Worm (Caenorhabditis elegans): ENCODE measurements around the gene shc-3.
A peak's percentile ranks its signal among the peaks of the same experiment; 100 is the strongest.

Gene shc-3

DNA sequence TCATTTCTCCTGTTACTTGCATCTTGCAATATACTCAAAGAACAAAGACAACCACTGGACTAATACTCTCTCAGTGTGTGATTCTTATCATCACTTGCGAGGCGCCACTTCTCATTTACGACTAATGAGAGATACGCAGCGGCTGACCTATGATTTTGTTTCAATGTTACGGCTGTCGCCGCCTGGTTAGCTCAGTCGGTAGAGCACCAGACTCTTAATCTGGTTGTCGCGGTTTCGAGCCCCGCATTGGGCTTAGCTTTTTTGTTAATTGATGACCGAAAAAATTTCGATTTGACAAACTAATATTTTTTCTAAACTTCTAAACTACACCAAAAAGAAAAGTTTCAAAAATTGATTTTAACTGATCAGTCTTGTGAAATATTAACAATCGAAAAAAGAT, 1.0 kb upstream of the shc-3 start:
- TF ChIP-seq syd-9 (tag; optimal IDR thresholded peaks at IDR 0.05) (no peak), tbx-2 (tag; optimal IDR thresholded peaks at IDR 0.05) (no peak), C38D4.7 (GFP tag; optimal IDR thresholded peaks at IDR 0.05) (no peak), odd-2 (tag; optimal IDR thresholded peaks at IDR 0.05) (no peak), hlh-30 (tag; optimal IDR thresholded peaks at IDR 0.05; ENCODE audit: insufficient read depth) (no peak), ref-2 (tag; optimal IDR thresholded peaks at IDR 0.05) (no peak), sox-4 (tag; optimal IDR thresholded peaks at IDR 0.05) (peak; percentile 26), ceh-45 (GFP tag; IDR thresholded peaks at IDR 0.05) (0 out of 2 replicates have a peak, but pooled peaks have one; percentile 16), hlh-13 (GFP tag; optimal IDR thresholded peaks at IDR 0.05) (no peak), gmeb-2 (tag; optimal IDR thresholded peaks at IDR 0.05) (no peak), unc-86 (tag; optimal IDR thresholded peaks at IDR 0.05) (no peak), ceh-6 (GFP tag; optimal IDR thresholded peaks at IDR 0.05) (no peak), unc-42 (tag; optimal IDR thresholded peaks at IDR 0.05) (no peak), ceh-24 (tag; optimal IDR thresholded peaks at IDR 0.05) (no peak), fkh-6 (tag; optimal IDR thresholded peaks at IDR 0.05) (no peak), ttx-3 (tag; optimal IDR thresholded peaks at IDR 0.05) (no peak), hlh-6 (tag; optimal IDR thresholded peaks at IDR 0.05) (no peak), pat-9 (tag; optimal IDR thresholded peaks at IDR 0.05) (no peak), ceh-14 (tag; optimal IDR thresholded peaks at IDR 0.05) (no peak), dve-1 (tag; optimal IDR thresholded peaks at IDR 0.05) (peak; percentile 59), T23F11.4 (GFP tag; optimal IDR thresholded peaks at IDR 0.05) (no peak), Y22D7AL.16 (tag; optimal IDR thresholded peaks at IDR 0.05) (no peak), lim-6 (tag; optimal IDR thresholded peaks at IDR 0.05) (no peak), zip-5 (tag; optimal IDR thresholded peaks at IDR 0.05) (no peak), unc-55 (GFP tag; optimal IDR thresholded peaks at IDR 0.05) (no peak), elt-4 (tag; optimal IDR thresholded peaks at IDR 0.05) (no peak), K09A11.1 (tag; optimal IDR thresholded peaks at IDR 0.05; ENCODE audit: insufficient read depth) (no peak), ceh-2 (tag; optimal IDR thresholded peaks at IDR 0.05) (no peak), sdc-2 (tag; optimal IDR thresholded peaks at IDR 0.05) (peak; percentile 71), unc-3 (GFP tag; conservative IDR thresholded peaks at IDR 0.05) (no peak), unc-3 (tag; optimal IDR thresholded peaks at IDR 0.05) (no peak), ama-1 (optimal IDR thresholded peaks at IDR 0.05) (no peak), fkh-10 (GFP tag; optimal IDR thresholded peaks at IDR 0.05) (no peak), fax-1 (tag; optimal IDR thresholded peaks at IDR 0.05) (no peak), ceh-19 (GFP tag; optimal IDR thresholded peaks at IDR 0.05) (no peak), nhr-232 (tag; optimal IDR thresholded peaks at IDR 0.05) (no peak), pha-4 (tag; optimal IDR thresholded peaks at IDR 0.05) (no peak), pha-2 (tag; optimal IDR thresholded peaks at IDR 0.05) (no peak), hlh-8 (tag; optimal IDR thresholded peaks at IDR 0.05) (no peak), ceh-9 (tag; optimal IDR thresholded peaks at IDR 0.05) (no peak), nfya-1 (tag; optimal IDR thresholded peaks at IDR 0.05) (no peak), ets-4 (tag; optimal IDR thresholded peaks at IDR 0.05) (no peak), pax-1 (tag; optimal IDR thresholded peaks at IDR 0.05) (no peak), dmd-4 (tag; optimal IDR thresholded peaks at IDR 0.05; ENCODE audit: borderline replicate concordance) (no peak), nhr-11 (tag; optimal IDR thresholded peaks at IDR 0.05) (no peak), K02D7.2 (tag; optimal IDR thresholded peaks at IDR 0.05) (no peak), ahr-1 (tag; optimal IDR thresholded peaks at IDR 0.05) (no peak), eyg-1 (tag; optimal IDR thresholded peaks at IDR 0.05) (no peak), lin-11 (tag; optimal IDR thresholded peaks at IDR 0.05) (no peak), rnt-1 (tag; optimal IDR thresholded peaks at IDR 0.05) (peak; percentile 11), elt-2 (tag; optimal IDR thresholded peaks at IDR 0.05) (peak; percentile 41)
